Worm (Caenorhabditis elegans): ENCODE measurements around the gene cyn-2.

ce11 chrIII:13678761-13679495 is 13.5 kb upstream of the cyn-2 start, which contains the start of gene sid-2:
- TF ChIP-seq hmg-4 (GFP tag; optimal IDR thresholded peaks at IDR 0.05) = no peak
- no peak for TF ChIP-seq pes-1 (GFP tag; IDR thresholded peaks at IDR 0.05)
- no peak for TF ChIP-seq ama-1 (optimal IDR thresholded peaks at IDR 0.05)
- TF ChIP-seq F13C5.2 (tag; optimal IDR thresholded peaks at IDR 0.05) = no peak
- TF ChIP-seq sea-1 (GFP tag; conservative IDR thresholded peaks at IDR 0.05) = no peak
- no peak for TF ChIP-seq ceh-13 (GFP tag; optimal IDR thresholded peaks at IDR 0.05)
- TF ChIP-seq scrt-1 (GFP tag; IDR thresholded peaks at IDR 0.05) = no peak
- no peak for TF ChIP-seq tbx-37 (GFP tag; conservative IDR thresholded peaks at IDR 0.05)
